Worm (Caenorhabditis elegans) whole organism, L2 larva: ENCODE measurements around the gene osgn-1.

Source experiments
- C34F6.9 ChIP-seq: fragments of 150-350 bp; optimal IDR thresholded peaks from 2 replicates; lab custom pipeline; 2014; ENCODE audit warnings: missing biosample characterization, missing genetic modification characterization
- F13H6.1 ChIP-seq: sonication (generic microtip); optimal IDR thresholded peaks from 2 replicates; lab custom pipeline; 2016; ENCODE audit warnings: missing genetic modification characterization, missing compliant biosample characterization
- R02D3.7 ChIP-seq: fragments of 150-350 bp; optimal IDR thresholded peaks from 2 replicates; lab custom pipeline; 2014; ENCODE audit warnings: missing biosample characterization, missing genetic modification characterization
- aly-2 ChIP-seq: fragments of 150-350 bp; optimal IDR thresholded peaks from 2 replicates; lab custom pipeline; 2014; ENCODE audit warnings: missing biosample characterization, missing genetic modification characterization
- ama-1 ChIP-seq: fragments of 150-350 bp; optimal IDR thresholded peaks from 2 replicates; lab custom pipeline; 2018; ENCODE audit warnings: inconsistent platforms
- blmp-1 ChIP-seq: sonication (generic microtip); optimal IDR thresholded peaks from 2 replicates; lab custom pipeline; 2017; ENCODE audit warnings: missing genetic modification characterization, mild to moderate bottlenecking, missing compliant biosample characterization, antibody characterized with exemption, moderate library complexity; ENCODE audit not compliant: insufficient read depth
- ceh-16 ChIP-seq: fragments of 150-350 bp; optimal IDR thresholded peaks from 2 replicates; lab custom pipeline; 2014; ENCODE audit warnings: missing biosample characterization, missing genetic modification characterization
- crh-2 ChIP-seq: sonication (generic microtip); optimal IDR thresholded peaks from 2 replicates; lab custom pipeline; 2017; ENCODE audit warnings: missing biosample characterization, missing genetic modification characterization
- dmd-4 ChIP-seq: sonication (generic microtip); optimal IDR thresholded peaks from 2 replicates; lab custom pipeline; 2017; ENCODE audit warnings: missing biosample characterization, missing genetic modification characterization
- fos-1 ChIP-seq: fragments of 150-350 bp; optimal IDR thresholded peaks from 2 replicates; lab custom pipeline; 2014; ENCODE audit warnings: missing biosample characterization, missing genetic modification characterization
- gmeb-1 ChIP-seq: fragments of 150-350 bp; optimal IDR thresholded peaks from 2 replicates; lab custom pipeline; 2014; ENCODE audit warnings: missing biosample characterization, missing genetic modification characterization
- lin-11 ChIP-seq: fragments of 150-350 bp; sonication (generic microtip); optimal IDR thresholded peaks from 2 replicates; lab custom pipeline; 2014; ENCODE audit warnings: missing biosample characterization, missing genetic modification characterization, inconsistent platforms, mixed read lengths
- lin-13 ChIP-seq: fragments of 150-350 bp; optimal IDR thresholded peaks from 2 replicates; lab custom pipeline; 2014; ENCODE audit warnings: missing biosample characterization, missing genetic modification reagents, missing genetic modification characterization
- lsy-2 ChIP-seq, 2 experiments: fragments of 150-350 bp in 1 of 2; sonication (generic microtip) in 1 of 2; optimal IDR thresholded peaks; 2 replicates each; lab custom pipeline; 2014 to 2017; ENCODE audit warnings: missing biosample characterization in 2 of 2, missing genetic modification characterization in 2 of 2
- mab-5 ChIP-seq: fragments of 150-350 bp; optimal IDR thresholded peaks from 2 replicates; lab custom pipeline; 2014; ENCODE audit warnings: missing biosample characterization, missing genetic modification characterization
- mdl-1 ChIP-seq, 2 experiments: fragments of 150-350 bp in 1 of 2; sonication (generic microtip) in 1 of 2; optimal IDR thresholded peaks; 2 replicates each; lab custom pipeline; 2017; ENCODE audit warnings: missing biosample characterization in 2 of 2, missing genetic modification characterization in 2 of 2
- nhr-10 ChIP-seq: sonication (generic microtip); optimal IDR thresholded peaks from 2 replicates; lab custom pipeline; 2017; ENCODE audit warnings: missing biosample characterization, missing genetic modification characterization
- nhr-129 ChIP-seq: fragments of 150-350 bp; optimal IDR thresholded peaks from 2 replicates; lab custom pipeline; 2014; ENCODE audit warnings: missing biosample characterization, missing genetic modification characterization
- nhr-21 ChIP-seq: fragments of 150-350 bp; optimal IDR thresholded peaks from 2 replicates; lab custom pipeline; 2014; ENCODE audit warnings: missing biosample characterization, missing genetic modification characterization
- nhr-237 ChIP-seq: fragments of 150-350 bp; optimal IDR thresholded peaks from 2 replicates; lab custom pipeline; 2014; ENCODE audit warnings: missing biosample characterization, missing genetic modification characterization
- nhr-25 ChIP-seq: fragments of 150-350 bp; sonication (generic microtip); optimal IDR thresholded peaks from 3 replicates; lab custom pipeline; 2014; ENCODE audit warnings: missing biosample characterization, missing genetic modification characterization
- peb-1 ChIP-seq: fragments of 150-350 bp; optimal IDR thresholded peaks from 2 replicates; lab custom pipeline; 2014; ENCODE audit warnings: missing biosample characterization, missing genetic modification characterization
- sem-4 ChIP-seq: fragments of 150-350 bp; optimal IDR thresholded peaks from 2 replicates; lab custom pipeline; 2014; ENCODE audit warnings: missing biosample characterization, missing genetic modification reagents, missing genetic modification characterization
- skn-1 ChIP-seq: sonication (generic microtip); optimal IDR thresholded peaks from 2 replicates; lab custom pipeline; 2017; ENCODE audit warnings: missing biosample characterization, missing genetic modification characterization
- sma-3 ChIP-seq: sonication (generic microtip); optimal IDR thresholded peaks from 2 replicates; lab custom pipeline; 2016; ENCODE audit warnings: missing genetic modification reagents, missing genetic modification characterization, missing compliant biosample characterization
- sma-9 ChIP-seq, 2 experiments: fragments of 150-350 bp in 1 of 2; sonication (generic microtip) in 1 of 2; optimal IDR thresholded peaks; 2 replicates each; lab custom pipeline; 2014 to 2016; ENCODE audit warnings: missing genetic modification characterization in 2 of 2, mild to moderate bottlenecking in 1 of 2, missing biosample characterization in 1 of 2, missing compliant biosample characterization in 1 of 2, missing genetic modification reagents in 1 of 2, moderate library complexity in 1 of 2
- unc-55 ChIP-seq: fragments of 150-350 bp; sonication (generic microtip); optimal IDR thresholded peaks from 3 replicates; lab custom pipeline; 2014; ENCODE audit warnings: missing biosample characterization, missing genetic modification reagents, missing genetic modification characterization
- zag-1 ChIP-seq: fragments of 150-350 bp; optimal IDR thresholded peaks from 2 replicates; lab custom pipeline; 2014; ENCODE audit warnings: missing biosample characterization, missing genetic modification characterization
- ztf-1 ChIP-seq: fragments of 200-800 bp; sonication (Bioruptor generic); conservative IDR thresholded peaks from 2 replicates; pipeline ENCODE4 v1.3.6; 2022; ENCODE audit warnings: missing genetic modification characterization, missing compliant biosample characterization
- ztf-11 ChIP-seq: sonication (generic microtip); optimal IDR thresholded peaks from 2 replicates; lab custom pipeline; 2017; ENCODE audit warnings: missing biosample characterization, missing genetic modification characterization

osgn-1 gene

ce11 chrIV:4207088-4207487, at the start of gene osgn-1:
TSS of gene osgn-1 (plus strand) at chrIV:4207388.
- TF ChIP-seq lsy-2 (tag; optimal IDR thresholded peaks at IDR 0.05; lab: Kevin White, UChicago) (no peak), fos-1 (tag; lab: Kevin White, UChicago) (no peak), sem-4 (tag; lab: Kevin White, UChicago) (no peak), ama-1 (lab: Kevin White, UChicago) (no peak)

- TF ChIP-seq lin-13 (GFP tag; lab: Kevin White, UChicago) (no peak), nhr-21 (no peak), mab-5 (no peak), ztf-1 (GFP tag; lab: Robert Waterston, UW) (no peak), nhr-129 (tag; lab: Kevin White, UChicago) (no peak), F13H6.1 (no peak), crh-2 (no peak), lin-11 (tag; lab: Kevin White, UChicago) (no peak), nhr-237 (no peak)
These were observed 45.1 kb upstream of the osgn-1 start, which contains the start of gene scrm-5 for ce11 chrIV:4162121-4162520. TSS of gene scrm-5 (plus strand) at chrIV:4162421.

- TF ChIP-seq nhr-21 (no peak), dmd-4 (tag; lab: Kevin White, UChicago) (no peak), sem-4 (tag; lab: Kevin White, UChicago) (no peak), R02D3.7 (tag; lab: Kevin White, UChicago) (no peak), lin-13 (GFP tag; lab: Kevin White, UChicago) (no peak), peb-1 (no peak), lin-11 (tag; lab: Kevin White, UChicago) (no peak), blmp-1 (tag; lab: Kevin White, UChicago) (no peak), skn-1 (tag; lab: Kevin White, UChicago) (no peak), nhr-237 (no peak), zag-1 (tag; lab: Kevin White, UChicago) (no peak), ama-1 (lab: Kevin White, UChicago) (no peak), mdl-1 (tag; optimal IDR thresholded peaks at IDR 0.05; lab: Kevin White, UChicago) (no peak), nhr-25 (tag; lab: Kevin White, UChicago) (no peak), ceh-16 (tag; lab: Kevin White, UChicago) (no peak), fos-1 (tag; lab: Kevin White, UChicago) (no peak)
These were observed 42.8 kb upstream of the osgn-1 start, which contains the start of gene scrm-8 for ce11 chrIV:4164392-4164791. TSS of gene scrm-8 (plus strand) at chrIV:4164692.

ce11 chrIV:4167296-4167695, 39.9 kb upstream of the osgn-1 start:
- TF ChIP-seq R02D3.7 (tag; lab: Kevin White, UChicago) (no peak), sma-9 (GFP tag; optimal IDR thresholded peaks at IDR 0.05; lab: Kevin White, UChicago) (no peak), sma-9 (tag; optimal IDR thresholded peaks at IDR 0.05; lab: Kevin White, UChicago) (no peak)
- TF ChIP-seq, all 48 proteins: peak for 0

ce11 chrIV:4171531-4172163, 35.5 kb upstream of the osgn-1 start, which contains the start of the genes K08D10.13 and rnp-2:
TSS of gene K08D10.13 (minus strand) at chrIV:4171581.
TSS of gene rnp-2 (plus strand) at chrIV:4172076.
- no peak for TF ChIP-seq lin-13 (GFP tag; lab: Kevin White, UChicago)
- peak; percentile 22 to 79 for TF ChIP-seq lsy-2 (tag; optimal IDR thresholded peaks at IDR 0.05; lab: Kevin White, UChicago)
- peak; percentile 40 for TF ChIP-seq F13H6.1
- TF ChIP-seq blmp-1 (tag; lab: Kevin White, UChicago), result no peak
- peak; percentile 60 for TF ChIP-seq C34F6.9
- no peak for TF ChIP-seq nhr-10 (tag; lab: Kevin White, UChicago)
- TF ChIP-seq gmeb-1 (tag; lab: Kevin White, UChicago), result peak; percentile 60
- peak; percentile 52 for TF ChIP-seq unc-55 (GFP tag; lab: Kevin White, UChicago)
- no peak for TF ChIP-seq aly-2
- peak; percentile 46 for TF ChIP-seq sma-3 (GFP tag; lab: Kevin White, UChicago)
- no peak for TF ChIP-seq sem-4 (tag; lab: Kevin White, UChicago)
- no peak for TF ChIP-seq skn-1 (tag; lab: Kevin White, UChicago)
- TF ChIP-seq ama-1 (lab: Kevin White, UChicago), result no peak
- no peak for TF ChIP-seq ztf-11 (tag; lab: Kevin White, UChicago)
- TF ChIP-seq, all 48 proteins: peak for 6
